Fruit fly (Drosophila melanogaster) whole organism: ENCODE results near the gene CG46440.

Source experiments
- CG8478 ChIP-seq: fragments of >200 bp; optimal IDR thresholded peaks from 2 replicates; lab custom pipeline; 2018; ENCODE audit warnings: inconsistent platforms
- Dll ChIP-seq: fragments of >200 bp; optimal IDR thresholded peaks from 2 replicates; lab custom pipeline; 2017
- EcR ChIP-seq, 2 experiments: fragments of >200 bp; optimal IDR thresholded peaks; 2 replicates each; lab custom pipeline; 2017; ENCODE audit warnings: missing biosample characterization in 2 of 2, missing genetic modification characterization in 2 of 2, missing genetic modification reagents in 2 of 2
- usp ChIP-seq: fragments of >200 bp; optimal IDR thresholded peaks from 2 replicates; lab custom pipeline; 2017; ENCODE audit warnings: missing biosample characterization, missing genetic modification characterization, mixed read lengths

DNA sequence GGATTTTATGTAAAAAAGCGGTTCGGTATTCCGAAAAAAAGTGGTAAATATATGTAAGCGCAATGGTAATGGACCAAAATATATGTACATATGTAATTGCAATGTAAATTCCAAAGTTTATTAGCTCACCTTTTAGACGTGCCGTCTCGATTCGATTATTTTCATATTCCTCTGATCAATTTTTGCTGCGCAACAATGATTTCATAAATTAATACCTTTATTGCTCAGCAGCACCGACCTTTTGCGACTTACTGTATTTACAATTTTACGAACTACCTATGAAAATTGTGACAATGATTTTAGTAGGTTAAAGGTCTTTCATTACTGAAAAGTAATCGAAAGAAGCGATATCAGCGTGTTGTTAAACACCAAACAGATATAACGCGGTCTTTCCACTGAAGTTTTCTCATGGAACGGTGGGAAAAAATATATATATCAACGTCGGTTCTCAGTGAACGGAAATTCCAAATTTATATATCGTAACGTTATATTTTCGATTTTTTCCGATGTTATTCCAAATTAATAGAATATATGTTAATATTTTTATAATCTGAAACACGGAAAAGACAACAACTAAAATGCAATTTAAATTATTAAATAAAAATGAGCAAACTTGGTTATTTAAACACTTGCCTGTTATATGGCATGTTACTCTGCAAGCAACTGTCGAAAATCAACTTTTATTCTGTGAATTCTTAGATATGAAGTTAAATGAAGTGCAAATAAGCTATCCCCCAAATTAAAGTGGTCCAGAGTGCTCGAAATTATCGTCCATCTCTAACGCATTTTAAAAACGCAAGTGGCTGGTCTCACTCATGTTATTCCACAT, 32.4 kb upstream of the CG46440 start, which contains the start of the genes MSBP and CG15916:
- no peak for TF ChIP-seq CG8478
- TF ChIP-seq Dll: no peak
- no peak for TF ChIP-seq EcR (GFP tag; optimal IDR thresholded peaks at IDR 0.05; lab: Kevin White, UChicago)
- no peak for TF ChIP-seq usp
